Worm (Caenorhabditis elegans) whole organism, mixed stage, embryonic: ENCODE results near the gene C16C8.11.
"Not testable (repeated sequence)": the region's sequence is repeated elsewhere in the genome, so short reads cannot be mapped to it uniquely, and the experiment has no call there.

Experiments used
- M03D4.4 ChIP-seq: sonication (generic microtip); optimal IDR thresholded peaks from 2 replicates; lab custom pipeline; 2017; ENCODE audit warnings: mild to moderate bottlenecking, missing genetic modification characterization, missing compliant biosample characterization
- blmp-1 ChIP-seq: fragments of 150-350 bp; optimal IDR thresholded peaks from 2 replicates; lab custom pipeline; 2014; ENCODE audit warnings: missing biosample characterization, missing genetic modification characterization
- ceh-39 ChIP-seq: fragments of 150-350 bp; optimal IDR thresholded peaks from 2 replicates; lab custom pipeline; 2014; ENCODE audit warnings: missing biosample characterization, missing genetic modification characterization
- ceh-83 ChIP-seq: fragments of 200-800 bp; sonication (Bioruptor generic); optimal IDR thresholded peaks from 2 replicates; lab custom pipeline; 2018; ENCODE audit warnings: mild to moderate bottlenecking, missing genetic modification characterization, missing compliant biosample characterization
- elt-3 ChIP-seq: fragments of 150-350 bp; optimal IDR thresholded peaks from 2 replicates; lab custom pipeline; 2014; ENCODE audit warnings: missing biosample characterization, missing genetic modification characterization
- nhr-237 ChIP-seq: fragments of 150-350 bp; optimal IDR thresholded peaks from 2 replicates; lab custom pipeline; 2014; ENCODE audit warnings: missing biosample characterization, missing genetic modification characterization
- snpc-4 ChIP-seq: fragments of 150-350 bp; optimal IDR thresholded peaks from 2 replicates; lab custom pipeline; 2014; ENCODE audit warnings: missing biosample characterization, missing genetic modification characterization
- unc-39 ChIP-seq: fragments of 150-350 bp; optimal IDR thresholded peaks from 2 replicates; lab custom pipeline; 2014; ENCODE audit warnings: missing biosample characterization, missing genetic modification characterization

- not testable (repeated sequence) for TF ChIP-seq blmp-1 (tag; lab: Kevin White, UChicago); unc-39 (tag; lab: Kevin White, UChicago); M03D4.4 (tag; lab: Kevin White, UChicago); nhr-237 (tag; lab: Kevin White, UChicago); ceh-39; ceh-83 (GFP tag; lab: Kevin White, UChicago); snpc-4 (tag; lab: Kevin White, UChicago); elt-3 (tag; lab: Kevin White, UChicago)
These were observed 37.3 kb downstream of the C16C8.11 start, which contains the start of gene fbxb-112 for ce11 chrII:3490797-3491196.
